Fruit fly (Drosophila melanogaster) whole organism, embryonic: ENCODE data around the gene CG42583.
A peak's percentile ranks its signal among the peaks of the same experiment; 100 is the strongest.

ENCODE experiments used
- Aef1 ChIP-seq: fragments of 200-800 bp; sonication (Bioruptor generic); IDR thresholded peaks from 3 replicates; pipeline ENCODE4 v1.3.6; 2022; ENCODE audit warnings: missing biosample characterization, missing genetic modification characterization
- BtbVII ChIP-seq: fragments of 200-800 bp; sonication (Bioruptor generic); optimal IDR thresholded peaks from 3 replicates; lab custom pipeline; 2017; ENCODE audit warnings: missing biosample characterization, mild to moderate bottlenecking, missing genetic modification characterization
- C15 ChIP-seq: fragments of 200-800 bp; sonication (Bioruptor generic); IDR thresholded peaks from 3 replicates; pipeline ENCODE4 v1.3.6; 2022; ENCODE audit warnings: missing biosample characterization, missing genetic modification characterization
- CG10321 ChIP-seq: fragments of 200-800 bp; sonication (Bioruptor generic); IDR thresholded peaks from 2 replicates; pipeline ENCODE4 v1.3.6; 2022; ENCODE audit warnings: missing biosample characterization, missing genetic modification characterization
- CG10431 ChIP-seq: fragments of 200-800 bp; sonication (Bioruptor generic); optimal IDR thresholded peaks from 3 replicates; lab custom pipeline; 2018; ENCODE audit warnings: missing biosample characterization, mild to moderate bottlenecking, missing genetic modification characterization
- CG11695 ChIP-seq: fragments of 200-800 bp; sonication (Bioruptor generic); IDR thresholded peaks from 3 replicates; pipeline ENCODE4 v1.3.6; 2022; ENCODE audit warnings: missing biosample characterization, missing genetic modification characterization
- CG11696 ChIP-seq: fragments of 200-800 bp; sonication (Bioruptor generic); IDR thresholded peaks from 2 replicates; pipeline ENCODE4 v1.3.6; 2022; ENCODE audit warnings: missing biosample characterization, missing genetic modification characterization
- CG18619 ChIP-seq: fragments of 200-800 bp; sonication (Bioruptor generic); optimal IDR thresholded peaks from 3 replicates; lab custom pipeline; 2017; ENCODE audit warnings: missing biosample characterization, mild to moderate bottlenecking, missing genetic modification characterization
- CG31365 ChIP-seq: fragments of 200-800 bp; sonication (Bioruptor generic); optimal IDR thresholded peaks from 2 replicates; lab custom pipeline; 2018; ENCODE audit warnings: missing biosample characterization, mild to moderate bottlenecking, missing genetic modification characterization
- CG34376 ChIP-seq: fragments of 200-800 bp; sonication (Bioruptor generic); optimal IDR thresholded peaks from 2 replicates; lab custom pipeline; 2018; ENCODE audit warnings: missing biosample characterization, mild to moderate bottlenecking, missing genetic modification characterization
- CG34422 ChIP-seq: fragments of 200-800 bp; sonication (Bioruptor generic); IDR thresholded peaks from 3 replicates; pipeline ENCODE4 v1.3.6; 2022; ENCODE audit warnings: missing biosample characterization, missing genetic modification characterization
- CG3847 ChIP-seq: fragments of 200-800 bp; sonication (Bioruptor generic); IDR thresholded peaks from 2 replicates; pipeline ENCODE4 v1.3.6; 2022; ENCODE audit warnings: missing biosample characterization, missing genetic modification characterization
- CG4360 ChIP-seq: fragments of 200-800 bp; sonication (Bioruptor generic); IDR thresholded peaks from 2 replicates; pipeline ENCODE4 v1.3.6; 2022; ENCODE audit warnings: missing biosample characterization, missing genetic modification characterization
- CG5245 ChIP-seq: fragments of 200-800 bp; sonication (Bioruptor generic); optimal IDR thresholded peaks from 3 replicates; lab custom pipeline; 2016; ENCODE audit warnings: missing biosample characterization, missing genetic modification characterization
- CG7372 ChIP-seq: fragments of 200-800 bp; sonication (Bioruptor generic); IDR thresholded peaks from 2 replicates; pipeline ENCODE4 v1.3.6; 2022; ENCODE audit warnings: missing biosample characterization, missing genetic modification characterization
- CG8478 ChIP-seq: fragments of >200 bp; optimal IDR thresholded peaks from 2 replicates; lab custom pipeline; 2018
- Dip3 ChIP-seq: fragments of 200-800 bp; sonication (Bioruptor generic); optimal IDR thresholded peaks from 3 replicates; lab custom pipeline; 2016; ENCODE audit warnings: missing biosample characterization, missing genetic modification characterization
- Dll ChIP-seq: fragments of 200-800 bp; sonication (Bioruptor generic); IDR thresholded peaks from 4 replicates; pipeline ENCODE4 v1.3.6; 2022; ENCODE audit warnings: missing biosample characterization, missing genetic modification characterization; ENCODE audit not compliant: partially characterized antibody
- Drgx ChIP-seq: fragments of 200-800 bp; sonication (Bioruptor generic); IDR thresholded peaks from 2 replicates; pipeline ENCODE4 v1.3.6; 2022; ENCODE audit warnings: missing biosample characterization, missing genetic modification characterization
- GATAe ChIP-seq: fragments of 200-800 bp; sonication (Bioruptor generic); conservative IDR thresholded peaks from 2 replicates; pipeline ENCODE4 v1.3.6; 2022; ENCODE audit warnings: missing biosample characterization, missing genetic modification characterization
- Gug ChIP-seq: fragments of 200-800 bp; sonication (Bioruptor generic); IDR thresholded peaks from 4 replicates; pipeline ENCODE4 v1.3.6; 2022; ENCODE audit warnings: missing biosample characterization, missing genetic modification characterization
- Hmr ChIP-seq: fragments of 200-800 bp; sonication (Bioruptor generic); optimal IDR thresholded peaks from 3 replicates; lab custom pipeline; 2017; ENCODE audit warnings: mild to moderate bottlenecking, missing biosample characterization, missing genetic modification reagents, missing genetic modification characterization
- Med ChIP-seq: fragments of 200-800 bp; sonication (Bioruptor generic); peaks from one replicate; lab custom pipeline; 2016; ENCODE audit warnings: missing biosample characterization, missing genetic modification characterization, mild to moderate bottlenecking, inconsistent platforms, moderate library complexity
- Mrtf ChIP-seq: fragments of 200-800 bp; sonication (Bioruptor generic); IDR thresholded peaks from 3 replicates; pipeline ENCODE4 v1.3.6; 2022; ENCODE audit warnings: missing biosample characterization, missing genetic modification characterization
- Optix ChIP-seq: fragments of 200-800 bp; sonication (Bioruptor generic); IDR thresholded peaks from 3 replicates; pipeline ENCODE4 v1.3.6; 2022; ENCODE audit warnings: missing biosample characterization, missing genetic modification characterization
- Pdp1 ChIP-seq, 2 experiments: fragments of 200-800 bp; sonication (Bioruptor generic); optimal IDR thresholded peaks; 3 replicates each; lab custom pipeline; 2016; ENCODE audit warnings: missing biosample characterization in 2 of 2, missing genetic modification characterization in 2 of 2, mild to moderate bottlenecking in 1 of 2, moderate library complexity in 1 of 2
- Stat92E ChIP-seq, 3 experiments: fragments of >200 bp in 2 of 3; fragments of 200-800 bp in 1 of 3; sonication (Bioruptor generic) in 1 of 3; optimal IDR thresholded peaks; 2 replicates each; lab custom pipeline; 2017 to 2019; ENCODE audit warnings: missing biosample characterization in 3 of 3, missing genetic modification characterization in 3 of 3, mild to moderate bottlenecking in 1 of 3, moderate library complexity in 1 of 3
- Trl ChIP-seq, 3 experiments: fragments of >200 bp in 2 of 3; fragments of 200-800 bp in 1 of 3; sonication (Bioruptor generic) in 1 of 3; optimal IDR thresholded peaks; 2 replicates in 1 of 3; 3 replicates in 2 of 3; lab custom pipeline; 2016 to 2017; ENCODE audit warnings: missing biosample characterization in 1 of 3, missing genetic modification characterization in 1 of 3
- Vsx1 ChIP-seq: fragments of 200-800 bp; sonication (Bioruptor generic); optimal IDR thresholded peaks from 2 replicates; lab custom pipeline; 2017; ENCODE audit warnings: missing biosample characterization, mild to moderate bottlenecking, missing genetic modification characterization, missing genetic modification reagents
- chinmo ChIP-seq: fragments of 200-800 bp; sonication (Bioruptor generic); IDR thresholded peaks from 4 replicates; pipeline ENCODE4 v1.3.6; 2022; ENCODE audit warnings: missing biosample characterization, missing genetic modification characterization; ENCODE audit not compliant: partially characterized antibody
- crp ChIP-seq, 2 experiments: fragments of 200-800 bp; sonication (Bioruptor generic); optimal IDR thresholded peaks; 2 replicates in 1 of 2; 3 replicates in 1 of 2; lab custom pipeline; 2017; ENCODE audit warnings: missing biosample characterization in 2 of 2, missing genetic modification characterization in 2 of 2, mild to moderate bottlenecking in 1 of 2, moderate library complexity in 1 of 2
- da ChIP-seq: fragments of 200-800 bp; sonication (Bioruptor generic); optimal IDR thresholded peaks from 2 replicates; lab custom pipeline; 2016; ENCODE audit warnings: missing biosample characterization, missing genetic modification characterization
- danr ChIP-seq: fragments of 200-800 bp; sonication (Bioruptor generic); IDR thresholded peaks from 2 replicates; pipeline ENCODE4 v1.3.6; 2022; ENCODE audit warnings: missing biosample characterization, missing genetic modification characterization
- dati ChIP-seq: fragments of 200-800 bp; sonication (Bioruptor generic); IDR thresholded peaks from 2 replicates; pipeline ENCODE4 v1.3.6; 2022; ENCODE audit warnings: missing biosample characterization, missing genetic modification characterization
- dimm ChIP-seq: fragments of 200-800 bp; sonication (Bioruptor generic); IDR thresholded peaks from 2 replicates; pipeline ENCODE4 v1.3.6; 2022; ENCODE audit warnings: missing biosample characterization, missing genetic modification characterization
- dmrt11E ChIP-seq: fragments of 200-800 bp; sonication (Bioruptor generic); optimal IDR thresholded peaks from 3 replicates; lab custom pipeline; 2018; ENCODE audit warnings: missing biosample characterization, mild to moderate bottlenecking, missing genetic modification characterization, moderate library complexity
- dpn ChIP-seq, 2 experiments: fragments of 200-800 bp; sonication (Bioruptor generic); optimal IDR thresholded peaks; 3 replicates each; lab custom pipeline; 2016; ENCODE audit warnings: missing biosample characterization in 2 of 2, missing genetic modification characterization in 2 of 2
- dysf ChIP-seq: fragments of 200-800 bp; sonication (Bioruptor generic); IDR thresholded peaks from 3 replicates; pipeline ENCODE4 v1.3.6; 2022; ENCODE audit warnings: missing biosample characterization, missing genetic modification characterization
- exex ChIP-seq: fragments of 200-800 bp; sonication (Bioruptor generic); optimal IDR thresholded peaks from 4 replicates; lab custom pipeline; 2018; ENCODE audit warnings: missing biosample characterization, mild to moderate bottlenecking, missing genetic modification characterization, moderate library complexity
- gem ChIP-seq: fragments of 200-800 bp; sonication (Bioruptor generic); optimal IDR thresholded peaks from 2 replicates; lab custom pipeline; 2019; ENCODE audit warnings: missing biosample characterization, mild to moderate bottlenecking, missing genetic modification characterization, moderate library complexity
- grn ChIP-seq: fragments of 200-800 bp; sonication (Bioruptor generic); optimal IDR thresholded peaks from 3 replicates; lab custom pipeline; 2017; ENCODE audit warnings: missing biosample characterization, missing genetic modification characterization
- insv ChIP-seq, 2 experiments: fragments of 200-800 bp; sonication (Bioruptor generic); optimal IDR thresholded peaks; 3 replicates each; lab custom pipeline; 2016 to 2018; ENCODE audit warnings: missing biosample characterization in 2 of 2, missing genetic modification characterization in 2 of 2
- kay ChIP-seq: fragments of 200-800 bp; sonication (Bioruptor generic); optimal IDR thresholded peaks from 2 replicates; lab custom pipeline; 2016; ENCODE audit warnings: missing biosample characterization, missing genetic modification characterization
- lbe ChIP-seq: fragments of 200-800 bp; sonication (Bioruptor generic); optimal IDR thresholded peaks from 2 replicates; lab custom pipeline; 2016; ENCODE audit warnings: missing biosample characterization, mild to moderate bottlenecking, missing genetic modification characterization
- luna ChIP-seq: fragments of 200-800 bp; sonication (Bioruptor generic); optimal IDR thresholded peaks from 2 replicates; lab custom pipeline; 2016; ENCODE audit warnings: missing biosample characterization, missing genetic modification characterization
- mirr ChIP-seq: fragments of 200-800 bp; sonication (Bioruptor generic); optimal IDR thresholded peaks from 3 replicates; lab custom pipeline; 2018; ENCODE audit warnings: missing biosample characterization, mild to moderate bottlenecking, missing genetic modification characterization
- nerfin-1 ChIP-seq: fragments of 200-800 bp; sonication (Bioruptor generic); optimal IDR thresholded peaks from 3 replicates; lab custom pipeline; 2019; ENCODE audit warnings: missing biosample characterization, mild to moderate bottlenecking, missing genetic modification characterization, moderate library complexity
- sd ChIP-seq: fragments of 200-800 bp; sonication (Bioruptor generic); optimal IDR thresholded peaks from 3 replicates; lab custom pipeline; 2018; ENCODE audit warnings: missing biosample characterization, mild to moderate bottlenecking, missing genetic modification characterization, moderate library complexity
- sens ChIP-seq: fragments of 200-800 bp; sonication (Bioruptor generic); peaks from one replicate; lab custom pipeline; 2016; ENCODE audit warnings: missing biosample characterization, missing genetic modification characterization
- yki ChIP-seq: fragments of >200 bp; optimal IDR thresholded peaks from 3 replicates; lab custom pipeline; 2018

The CG42583 gene

DNA sequence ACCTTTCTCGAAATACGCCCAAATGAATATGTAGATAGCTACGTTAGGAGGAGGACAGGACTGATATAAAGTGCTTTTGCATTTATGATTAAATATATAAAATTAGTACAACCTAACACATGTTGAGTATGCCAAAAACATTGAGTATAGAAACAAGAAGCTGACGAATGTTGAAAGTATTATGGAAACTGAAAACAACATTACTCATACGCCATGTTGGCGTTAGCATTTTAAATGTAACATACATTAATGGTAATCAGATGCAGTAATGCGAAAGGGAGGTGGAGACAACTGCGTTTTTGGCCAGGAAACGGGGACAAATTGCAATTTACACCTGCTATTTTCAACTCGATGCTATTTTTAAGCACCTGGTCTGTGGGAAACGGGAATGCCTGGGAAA is 18.9 kb downstream of the CG42583 start:
- TF ChIP-seq C15 (GFP tag; lab: Robert Waterston, UW): no peak
- TF ChIP-seq CG10431: no peak
- no peak for TF ChIP-seq Gug
- no peak for TF ChIP-seq Hmr (GFP tag; lab: Kevin White, UChicago)
- TF ChIP-seq da (GFP tag; lab: Kevin White, UChicago): no peak
- TF ChIP-seq Dll (GFP tag; lab: Robert Waterston, UW): no peak
- TF ChIP-seq CG11696 (GFP tag; lab: Robert Waterston, UW): no peak
- TF ChIP-seq Mrtf (GFP tag; lab: Robert Waterston, UW): no peak
- TF ChIP-seq sens: peak; percentile 59
- peak; percentile 52; the same call in 1 of the 2 replicates for TF ChIP-seq CG7372
- no peak for TF ChIP-seq danr (GFP tag; lab: Robert Waterston, UW)
- no peak for TF ChIP-seq dmrt11E (tag; lab: Kevin White, UChicago)
- no peak for TF ChIP-seq crp (GFP tag; optimal IDR thresholded peaks at IDR 0.05; lab: Kevin White, UChicago)
- no peak for TF ChIP-seq CG18619 (GFP tag; lab: Kevin White, UChicago)
- no peak for TF ChIP-seq BtbVII (GFP tag; lab: Kevin White, UChicago)

DNA sequence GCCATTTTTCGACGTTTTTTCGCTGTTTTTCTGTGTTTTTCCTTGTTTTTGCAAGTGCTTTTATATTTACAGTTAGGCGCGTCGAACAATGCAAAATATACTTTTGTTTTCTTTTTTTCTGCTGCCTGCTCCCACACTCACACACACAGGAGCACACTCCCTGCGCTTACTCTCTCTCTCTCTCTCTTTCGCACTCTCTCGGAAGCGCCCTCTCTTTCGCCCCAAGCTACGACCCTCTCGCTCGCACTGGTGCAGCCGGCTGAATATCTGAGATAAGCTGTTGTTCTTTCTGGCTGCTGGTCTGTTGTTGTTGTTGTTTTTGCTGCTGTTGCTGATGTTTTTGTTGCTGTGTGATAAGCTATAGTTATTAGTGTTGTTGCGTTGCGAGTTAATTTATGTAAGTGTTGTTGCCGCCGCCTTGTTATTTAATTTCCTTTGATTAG is 19.4 kb downstream of the CG42583 start:
- TF ChIP-seq Aef1 (GFP tag; lab: Robert Waterston, UW) (peak; percentile 71), gem (tag; lab: Kevin White, UChicago) (no peak), Optix (no peak), CG8478 (peak; percentile 79), insv (GFP tag; optimal IDR thresholded peaks at IDR 0.05; lab: Kevin White, UChicago) (no peak), kay (GFP tag; lab: Kevin White, UChicago) (no peak), GATAe (GFP tag; lab: Robert Waterston, UW) (peak; percentile 67), CG34422 (GFP tag; lab: Robert Waterston, UW) (peak; percentile 72; the same call in 2 of the 3 replicates), grn (GFP tag; lab: Kevin White, UChicago) (peak; percentile 71), exex (tag; lab: Kevin White, UChicago) (peak; percentile 47), dimm (GFP tag; lab: Robert Waterston, UW) (no peak), mirr (GFP tag; lab: Kevin White, UChicago) (peak; percentile 25), Drgx (peak; percentile 53; the same call in 1 of the 2 replicates), yki (peak; percentile 23), CG4360 (GFP tag; lab: Robert Waterston, UW) (peak; percentile 94), Dip3 (GFP tag; lab: Kevin White, UChicago) (no peak), Stat92E (GFP tag; optimal IDR thresholded peaks at IDR 0.05; lab: Kevin White, UChicago) (peak in 1 of 3 experiments; percentile 73), lbe (GFP tag; lab: Kevin White, UChicago) (peak; percentile 21), Med (GFP tag; lab: Kevin White, UChicago) (peak; percentile 31), CG10321 (GFP tag; lab: Robert Waterston, UW) (peak; percentile 71), danr (GFP tag; lab: Robert Waterston, UW) (no peak), Trl (optimal IDR thresholded peaks at IDR 0.05; lab: Kevin White, UChicago) (peak; percentile 73 to 86), Trl (GFP tag; optimal IDR thresholded peaks at IDR 0.05; lab: Kevin White, UChicago) (no peak), sd (peak; percentile 7), CG11695 (GFP tag; lab: Robert Waterston, UW) (no peak), Vsx1 (GFP tag; lab: Kevin White, UChicago) (peak; percentile 0), dati (GFP tag; lab: Robert Waterston, UW) (no peak), CG7372 (no peak), CG34376 (GFP tag; lab: Kevin White, UChicago) (peak; percentile 46), luna (GFP tag; lab: Kevin White, UChicago) (no peak), CG3847 (GFP tag; lab: Robert Waterston, UW) (no peak), CG5245 (GFP tag; lab: Kevin White, UChicago) (no peak), Pdp1 (GFP tag; optimal IDR thresholded peaks at IDR 0.05; lab: Kevin White, UChicago) (peak in 1 of 2 experiments; percentile 87), chinmo (GFP tag; lab: Robert Waterston, UW) (0 out of 4 replicates have a peak, but pooled peaks have one; percentile 51), nerfin-1 (tag; lab: Kevin White, UChicago) (no peak), dpn (GFP tag; optimal IDR thresholded peaks at IDR 0.05; lab: Kevin White, UChicago) (no peak), CG31365 (tag; lab: Kevin White, UChicago) (no peak), dysf (GFP tag; lab: Robert Waterston, UW) (no peak)
